Worm (Caenorhabditis elegans) whole organism, L3 larva: ENCODE results near the gene egl-36.

ENCODE experiments used
- ceh-28 ChIP-seq: fragments of 150-350 bp; optimal IDR thresholded peaks from 2 replicates; lab custom pipeline; 2014; ENCODE audit warnings: missing biosample characterization, missing genetic modification reagents, missing genetic modification characterization
- ceh-82 ChIP-seq: fragments of 150-350 bp; optimal IDR thresholded peaks from 2 replicates; lab custom pipeline; 2014; ENCODE audit warnings: missing biosample characterization, missing genetic modification characterization
- ceh-9 ChIP-seq: sonication (generic microtip); optimal IDR thresholded peaks from 2 replicates; lab custom pipeline; 2018; ENCODE audit warnings: missing biosample characterization, missing genetic modification characterization
- daf-12 ChIP-seq: fragments of 150-350 bp; optimal IDR thresholded peaks from 2 replicates; lab custom pipeline; 2014; ENCODE audit warnings: missing biosample characterization, missing genetic modification reagents, missing genetic modification characterization
- elt-1 ChIP-seq: fragments of 150-350 bp; optimal IDR thresholded peaks from 2 replicates; lab custom pipeline; 2014; ENCODE audit warnings: missing biosample characterization, missing genetic modification characterization
- elt-3 ChIP-seq, 3 experiments: fragments of 150-350 bp in 1 of 3; sonication (generic microtip) in 2 of 3; optimal IDR thresholded peaks; 2 replicates in 2 of 3; 4 replicates in 1 of 3; lab custom pipeline; 2014 to 2017; ENCODE audit warnings: missing biosample characterization in 3 of 3, missing genetic modification characterization in 3 of 3
- nhr-25 ChIP-seq: sonication (generic microtip); optimal IDR thresholded peaks from 2 replicates; lab custom pipeline; 2017; ENCODE audit warnings: missing biosample characterization, missing genetic modification characterization
- nhr-28 ChIP-seq: fragments of 150-350 bp; optimal IDR thresholded peaks from 2 replicates; lab custom pipeline; 2014; ENCODE audit warnings: missing biosample characterization, missing genetic modification characterization
- nhr-67 ChIP-seq: fragments of 150-350 bp; optimal IDR thresholded peaks from 2 replicates; lab custom pipeline; 2014; ENCODE audit warnings: missing biosample characterization, missing genetic modification characterization
- pha-4 ChIP-seq: fragments of 150-350 bp; optimal IDR thresholded peaks from 2 replicates; lab custom pipeline; 2014; ENCODE audit warnings: missing biosample characterization, missing genetic modification reagents, missing genetic modification characterization
- pqm-1 ChIP-seq: fragments of 150-350 bp; optimal IDR thresholded peaks from 2 replicates; lab custom pipeline; 2017; ENCODE audit warnings: missing biosample characterization, missing genetic modification characterization, inconsistent platforms
- snpc-4 ChIP-seq: fragments of 150-350 bp; optimal IDR thresholded peaks from 2 replicates; lab custom pipeline; 2014; ENCODE audit warnings: missing biosample characterization, missing genetic modification characterization
- unc-62 ChIP-seq: fragments of 150-350 bp; sonication (generic microtip); optimal IDR thresholded peaks from 4 replicates; lab custom pipeline; 2014; ENCODE audit warnings: missing biosample characterization, missing genetic modification reagents, missing genetic modification characterization
- ztf-11 ChIP-seq: fragments of 150-350 bp; optimal IDR thresholded peaks from 2 replicates; lab custom pipeline; 2014; ENCODE audit warnings: missing biosample characterization, missing genetic modification characterization

- TF ChIP-seq nhr-28 (tag; lab: Kevin White, UChicago) (no peak), ztf-11 (tag; lab: Kevin White, UChicago) (no peak), pqm-1 (tag; lab: Kevin White, UChicago) (no peak), nhr-25 (tag; lab: Kevin White, UChicago) (no peak), elt-1 (tag; lab: Kevin White, UChicago) (no peak), snpc-4 (no peak), ceh-28 (tag; lab: Kevin White, UChicago) (no peak), unc-62 (GFP tag; lab: Kevin White, UChicago) (no peak), nhr-67 (tag; lab: Kevin White, UChicago) (no peak), pha-4 (tag; lab: Kevin White, UChicago) (no peak), elt-3 (tag; optimal IDR thresholded peaks at IDR 0.05; lab: Kevin White, UChicago) (no peak), ceh-9 (tag; lab: Kevin White, UChicago) (no peak), daf-12 (no peak), ceh-82 (tag; lab: Kevin White, UChicago) (no peak)
Observed at ce11 chrX:10692057-10692456, 42.1 kb upstream of the egl-36 start.
